Worm (Caenorhabditis elegans) whole organism, L4/young adult: ENCODE results near the gene D1086.5.

Experiments used
- W03F9.2 ChIP-seq: fragments of 150-350 bp; optimal IDR thresholded peaks from 2 replicates; lab custom pipeline; 2014; ENCODE audit warnings: missing biosample characterization, missing genetic modification characterization
- dao-5 ChIP-seq: sonication (generic microtip); optimal IDR thresholded peaks from 2 replicates; lab custom pipeline; 2016; ENCODE audit warnings: missing genotype, missing genetic modification characterization, moderate library complexity, missing compliant biosample characterization
- him-1 ChIP-seq: sonication (generic microtip); optimal IDR thresholded peaks from 2 replicates; lab custom pipeline; 2016; ENCODE audit warnings: missing genotype, missing genetic modification reagents, missing genetic modification characterization, missing compliant biosample characterization

DNA sequence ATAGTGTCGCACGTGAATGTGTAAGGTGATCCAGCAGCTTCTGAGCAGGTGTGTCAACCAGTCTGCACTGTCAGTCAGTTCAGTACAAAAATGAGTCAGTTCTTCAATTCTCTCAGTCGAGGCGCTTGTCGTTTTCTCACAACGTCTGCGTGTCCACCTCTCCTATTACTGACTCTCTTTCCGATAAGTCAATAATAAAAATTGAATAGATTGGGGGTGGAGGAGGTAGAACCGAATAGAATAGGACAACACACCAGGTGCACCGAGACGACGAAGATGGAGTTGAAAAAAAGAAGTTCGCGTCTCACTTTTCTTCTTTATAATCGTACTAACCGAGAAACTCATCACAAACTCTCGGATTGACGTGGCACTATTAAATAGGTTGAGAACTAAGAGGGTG lies 37.7 kb upstream of the D1086.5 start:
- TF ChIP-seq W03F9.2 (tag; lab: Kevin White, UChicago): no peak
- TF ChIP-seq him-1 (tag; lab: Kevin White, UChicago): no peak
- TF ChIP-seq dao-5: no peak
